Fruit fly (Drosophila melanogaster) whole organism, prepupa: ENCODE measurements around the gene CG31465.

ENCODE experiments used
- CG10669 ChIP-seq: fragments of 200-800 bp; sonication (Bioruptor generic); optimal IDR thresholded peaks from 3 replicates; lab custom pipeline; 2018; ENCODE audit warnings: missing biosample characterization, mild to moderate bottlenecking, missing genetic modification characterization, moderate library complexity
- CG11294 ChIP-seq: fragments of 200-800 bp; sonication (Bioruptor generic); IDR thresholded peaks from 2 replicates; pipeline ENCODE4 v1.3.6; 2022; ENCODE audit warnings: missing biosample characterization, missing genetic modification characterization
- CG11902 ChIP-seq: fragments of 200-800 bp; sonication (Bioruptor generic); optimal IDR thresholded peaks from 3 replicates; lab custom pipeline; 2016; ENCODE audit warnings: missing biosample characterization, missing genetic modification characterization
- CG16779 ChIP-seq: fragments of 200-800 bp; sonication (Bioruptor generic); optimal IDR thresholded peaks from 3 replicates; lab custom pipeline; 2017; ENCODE audit warnings: missing biosample characterization, mild to moderate bottlenecking, missing genetic modification characterization
- CG3032 ChIP-seq: fragments of 200-800 bp; optimal IDR thresholded peaks from 2 replicates; lab custom pipeline; 2019; ENCODE audit warnings: missing biosample characterization, mild to moderate bottlenecking, missing genetic modification characterization, moderate library complexity
- CG4318 ChIP-seq: fragments of 200-800 bp; sonication (Bioruptor generic); optimal IDR thresholded peaks from 3 replicates; lab custom pipeline; 2017; ENCODE audit warnings: missing biosample characterization, mild to moderate bottlenecking, missing genetic modification characterization
- CG6163 ChIP-seq: fragments of 200-800 bp; sonication (Bioruptor generic); IDR thresholded peaks from 3 replicates; pipeline ENCODE4 v1.3.6; 2022; ENCODE audit warnings: missing biosample characterization, missing genetic modification characterization
- CG6276 ChIP-seq: fragments of 200-800 bp; sonication (Bioruptor generic); optimal IDR thresholded peaks from 2 replicates; lab custom pipeline; 2017; ENCODE audit warnings: missing biosample characterization, mild to moderate bottlenecking, missing genetic modification characterization
- CG6808 ChIP-seq: fragments of 200-800 bp; sonication (Bioruptor generic); optimal IDR thresholded peaks from 3 replicates; lab custom pipeline; 2017; ENCODE audit warnings: missing biosample characterization, missing genetic modification characterization, mild to moderate bottlenecking, moderate library complexity, missing genetic modification reagents
- CG6854 ChIP-seq: fragments of 200-800 bp; sonication (Bioruptor generic); optimal IDR thresholded peaks from 2 replicates; lab custom pipeline; 2017; ENCODE audit warnings: missing biosample characterization, mild to moderate bottlenecking, missing genetic modification characterization
- CG7368 ChIP-seq: fragments of 200-800 bp; sonication (Bioruptor generic); optimal IDR thresholded peaks from 3 replicates; lab custom pipeline; 2016; ENCODE audit warnings: missing biosample characterization, missing genetic modification characterization
- CG8119 ChIP-seq: fragments of 200-800 bp; sonication (Bioruptor generic); IDR thresholded peaks from 3 replicates; pipeline ENCODE4 v1.3.6; 2022; ENCODE audit warnings: missing biosample characterization, missing genetic modification characterization
- CG8632 ChIP-seq: fragments of 200-800 bp; sonication (Bioruptor generic); optimal IDR thresholded peaks from 3 replicates; lab custom pipeline; 2016; ENCODE audit warnings: missing biosample characterization, missing genetic modification characterization
- CG9139 ChIP-seq: fragments of 200-800 bp; sonication (Bioruptor generic); optimal IDR thresholded peaks from 3 replicates; lab custom pipeline; 2017; ENCODE audit warnings: missing biosample characterization, mild to moderate bottlenecking, missing genetic modification characterization
- Eip75B ChIP-seq: fragments of 200-800 bp; sonication (Bioruptor generic); optimal IDR thresholded peaks from 3 replicates; lab custom pipeline; 2016; ENCODE audit warnings: missing biosample characterization, missing genetic modification characterization
- Eip93F ChIP-seq: fragments of 200-800 bp; sonication (Bioruptor generic); optimal IDR thresholded peaks from 2 replicates; lab custom pipeline; 2016; ENCODE audit warnings: missing biosample characterization, mild to moderate bottlenecking, missing genetic modification characterization
- Ets21C ChIP-seq: fragments of 200-800 bp; sonication (Bioruptor generic); optimal IDR thresholded peaks from 3 replicates; lab custom pipeline; 2016; ENCODE audit warnings: missing biosample characterization, missing genetic modification characterization
- Ets96B ChIP-seq: fragments of 200-800 bp; optimal IDR thresholded peaks from 2 replicates; lab custom pipeline; 2019; ENCODE audit warnings: missing biosample characterization, mild to moderate bottlenecking, missing genetic modification characterization, moderate library complexity
- Gug ChIP-seq: fragments of 200-800 bp; sonication (Bioruptor generic); IDR thresholded peaks from 2 replicates; pipeline ENCODE4 v1.3.6; 2022; ENCODE audit warnings: missing biosample characterization, missing genetic modification characterization
- Hr38 ChIP-seq: sonication (Bioruptor generic); optimal IDR thresholded peaks from 2 replicates; lab custom pipeline; 2016; ENCODE audit warnings: missing biosample characterization, missing genetic modification characterization
- Hr39 ChIP-seq: fragments of 200-800 bp; sonication (Bioruptor generic); optimal IDR thresholded peaks from 2 replicates; lab custom pipeline; 2016; ENCODE audit warnings: missing biosample characterization, missing genetic modification characterization
- Hr4 ChIP-seq: fragments of 200-800 bp; sonication (Bioruptor generic); optimal IDR thresholded peaks from 3 replicates; lab custom pipeline; 2016; ENCODE audit warnings: missing biosample characterization, missing genetic modification characterization
- Lpt ChIP-seq: fragments of 200-800 bp; sonication (Bioruptor generic); optimal IDR thresholded peaks from 3 replicates; lab custom pipeline; 2016; ENCODE audit warnings: missing biosample characterization, missing genetic modification characterization
- OdsH ChIP-seq: fragments of 200-800 bp; sonication (Bioruptor generic); optimal IDR thresholded peaks from 3 replicates; lab custom pipeline; 2016; ENCODE audit warnings: missing biosample characterization, missing genetic modification characterization
- Smox ChIP-seq: fragments of 200-800 bp; sonication (Bioruptor generic); optimal IDR thresholded peaks from 3 replicates; lab custom pipeline; 2016; ENCODE audit warnings: missing biosample characterization, missing genetic modification characterization
- Sox102F ChIP-seq: fragments of 200-800 bp; sonication (Bioruptor generic); optimal IDR thresholded peaks from 2 replicates; lab custom pipeline; 2016; ENCODE audit warnings: missing biosample characterization, mild to moderate bottlenecking, missing genetic modification characterization
- Sox14 ChIP-seq: fragments of 200-800 bp; sonication (Bioruptor generic); optimal IDR thresholded peaks from 3 replicates; lab custom pipeline; 2016; ENCODE audit warnings: missing biosample characterization, missing genetic modification characterization
- Sox15 ChIP-seq: fragments of 200-800 bp; sonication (Bioruptor generic); optimal IDR thresholded peaks from 3 replicates; lab custom pipeline; 2016; ENCODE audit warnings: missing biosample characterization, missing genetic modification characterization
- acj6 ChIP-seq: fragments of 200-800 bp; sonication (Bioruptor generic); optimal IDR thresholded peaks from 3 replicates; lab custom pipeline; 2016; ENCODE audit warnings: missing biosample characterization, missing genetic modification characterization
- cyc ChIP-seq: fragments of 200-800 bp; sonication (Bioruptor generic); optimal IDR thresholded peaks from 3 replicates; lab custom pipeline; 2016; ENCODE audit warnings: missing biosample characterization, missing genetic modification characterization
- dac ChIP-seq: fragments of 200-800 bp; sonication (Bioruptor generic); optimal IDR thresholded peaks from 2 replicates; lab custom pipeline; 2017; ENCODE audit warnings: missing biosample characterization, mild to moderate bottlenecking, missing genetic modification characterization
- dsx ChIP-seq: fragments of 200-800 bp; optimal IDR thresholded peaks from 3 replicates; lab custom pipeline; 2019; ENCODE audit warnings: missing biosample characterization, mild to moderate bottlenecking, missing genetic modification characterization, moderate library complexity; ENCODE audit not compliant: poor library complexity, severe bottlenecking
- eg ChIP-seq: fragments of 200-800 bp; sonication (Bioruptor generic); IDR thresholded peaks from 3 replicates; pipeline ENCODE4 v1.3.6; 2022; ENCODE audit warnings: missing biosample characterization, missing genetic modification characterization
- fd59A ChIP-seq: fragments of 200-800 bp; sonication (Bioruptor generic); optimal IDR thresholded peaks from 2 replicates; lab custom pipeline; 2017; ENCODE audit warnings: missing biosample characterization, mild to moderate bottlenecking, missing genetic modification characterization, missing genetic modification reagents
- fd85E ChIP-seq: fragments of 200-800 bp; sonication (Bioruptor generic); optimal IDR thresholded peaks from 3 replicates; lab custom pipeline; 2016; ENCODE audit warnings: missing biosample characterization, missing genetic modification characterization
- fkh ChIP-seq: fragments of 200-800 bp; sonication (Bioruptor generic); optimal IDR thresholded peaks from 3 replicates; lab custom pipeline; 2017; ENCODE audit warnings: missing biosample characterization, mild to moderate bottlenecking, missing genetic modification characterization, moderate library complexity
- lz ChIP-seq: fragments of 200-800 bp; sonication (Bioruptor generic); optimal IDR thresholded peaks from 3 replicates; lab custom pipeline; 2016; ENCODE audit warnings: missing biosample characterization, missing genetic modification characterization
- pdm3 ChIP-seq: fragments of 200-800 bp; sonication (Bioruptor generic); optimal IDR thresholded peaks from 3 replicates; lab custom pipeline; 2016; ENCODE audit warnings: missing biosample characterization, missing genetic modification characterization
- salr ChIP-seq, 2 experiments: fragments of 200-800 bp; sonication (Bioruptor generic); optimal IDR thresholded peaks; 3 replicates each; lab custom pipeline; 2016 to 2018; ENCODE audit warnings: missing biosample characterization in 2 of 2, missing genetic modification characterization in 2 of 2, mild to moderate bottlenecking in 1 of 2
- svp ChIP-seq: fragments of 200-800 bp; sonication (Bioruptor generic); peaks from one replicate; lab custom pipeline; 2016; ENCODE audit warnings: missing biosample characterization, missing genetic modification characterization
- topi ChIP-seq: fragments of 200-800 bp; sonication (Bioruptor generic); optimal IDR thresholded peaks from 3 replicates; lab custom pipeline; 2016; ENCODE audit warnings: missing biosample characterization, missing genetic modification characterization
- vri ChIP-seq: fragments of 200-800 bp; sonication (Bioruptor generic); optimal IDR thresholded peaks from 3 replicates; lab custom pipeline; 2016; ENCODE audit warnings: missing biosample characterization, mild to moderate bottlenecking, missing genetic modification characterization

CG31465 gene

DNA sequence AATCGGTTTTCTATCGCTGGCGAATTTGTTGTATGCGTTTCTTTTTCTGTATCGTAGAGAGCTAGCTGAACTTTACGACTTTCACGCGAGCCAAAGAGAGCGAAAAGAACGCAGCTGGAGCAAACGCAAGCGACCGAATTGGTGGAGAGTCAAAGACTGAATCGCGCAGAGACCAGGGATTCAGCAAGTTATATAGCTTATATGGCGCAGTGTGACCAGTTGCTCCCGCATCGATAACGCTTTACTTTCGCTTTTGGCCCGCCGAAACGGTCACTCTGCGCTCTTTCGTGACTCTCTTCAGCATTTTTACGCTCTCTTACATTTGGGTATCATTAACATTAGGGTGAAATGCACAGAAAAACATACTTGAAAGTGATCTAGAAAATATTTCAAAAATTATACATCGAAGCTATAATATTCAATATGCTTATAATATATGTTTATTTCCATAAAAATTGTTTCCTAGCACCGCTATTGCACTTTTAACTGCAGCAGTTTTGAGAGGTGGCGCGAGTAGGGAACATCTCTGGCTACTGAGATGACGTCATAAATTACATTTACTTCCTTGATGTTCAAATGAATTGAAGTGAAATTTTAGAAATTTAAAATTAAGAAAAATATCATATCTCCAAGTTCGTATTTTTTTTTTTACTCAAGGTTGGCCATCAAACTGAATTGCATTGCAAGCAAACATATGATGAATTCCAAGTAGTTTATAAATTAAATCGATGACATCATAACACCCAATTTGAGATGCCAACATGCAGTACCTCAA, 24.3 kb upstream of the CG31465 start, which contains the start of gene glec (continued):
- TF ChIP-seq fd59A (GFP tag; lab: Kevin White, UChicago) (no peak), CG4318 (GFP tag; lab: Kevin White, UChicago) (peak; percentile 8), svp (peak; percentile 84), Gug (GFP tag; lab: Robert Waterston, UW) (no peak), Sox15 (GFP tag; lab: Kevin White, UChicago) (peak; percentile 11), Eip93F (peak; percentile 59), Sox102F (GFP tag; lab: Kevin White, UChicago) (peak; percentile 82), cyc (GFP tag; lab: Kevin White, UChicago) (no peak), Smox (GFP tag; lab: Kevin White, UChicago) (peak; percentile 77), dsx (GFP tag; lab: Kevin White, UChicago) (peak; percentile 29), CG8632 (no peak), CG8119 (GFP tag; lab: Robert Waterston, UW) (peak; percentile 64), CG6276 (GFP tag; lab: Kevin White, UChicago) (peak; percentile 14), CG11294 (GFP tag; lab: Robert Waterston, UW) (no peak), CG9139 (GFP tag; lab: Kevin White, UChicago) (no peak), Sox14 (GFP tag; lab: Kevin White, UChicago) (peak; percentile 62), dac (GFP tag; lab: Kevin White, UChicago) (peak; percentile 33), CG7368 (GFP tag; lab: Kevin White, UChicago) (no peak), Ets21C (no peak), acj6 (GFP tag; lab: Kevin White, UChicago) (peak; percentile 69), Lpt (peak; percentile 27), CG10669 (GFP tag; lab: Kevin White, UChicago) (no peak), OdsH (GFP tag; lab: Kevin White, UChicago) (peak; percentile 71), Hr4 (GFP tag; lab: Kevin White, UChicago) (peak; percentile 69), Hr38 (GFP tag; lab: Kevin White, UChicago) (no peak), CG6808 (no peak), eg (peak; percentile 65), CG16779 (tag; lab: Kevin White, UChicago) (peak; percentile 27), Eip75B (GFP tag; lab: Kevin White, UChicago) (peak; percentile 43), salr (GFP tag; optimal IDR thresholded peaks at IDR 0.05; lab: Kevin White, UChicago) (peak in 1 of 2 experiments; percentile 58), pdm3 (GFP tag; lab: Kevin White, UChicago) (peak; percentile 69), lz (GFP tag; lab: Kevin White, UChicago) (peak; percentile 3), vri (GFP tag; lab: Kevin White, UChicago) (peak; percentile 71), Hr39 (GFP tag; lab: Kevin White, UChicago) (peak; percentile 47), topi (peak; percentile 36), CG6854 (peak; percentile 77), Ets96B (tag; lab: Kevin White, UChicago) (no peak), CG3032 (tag; lab: Kevin White, UChicago) (no peak), fkh (GFP tag; lab: Kevin White, UChicago) (no peak), CG11902 (no peak)

DNA sequence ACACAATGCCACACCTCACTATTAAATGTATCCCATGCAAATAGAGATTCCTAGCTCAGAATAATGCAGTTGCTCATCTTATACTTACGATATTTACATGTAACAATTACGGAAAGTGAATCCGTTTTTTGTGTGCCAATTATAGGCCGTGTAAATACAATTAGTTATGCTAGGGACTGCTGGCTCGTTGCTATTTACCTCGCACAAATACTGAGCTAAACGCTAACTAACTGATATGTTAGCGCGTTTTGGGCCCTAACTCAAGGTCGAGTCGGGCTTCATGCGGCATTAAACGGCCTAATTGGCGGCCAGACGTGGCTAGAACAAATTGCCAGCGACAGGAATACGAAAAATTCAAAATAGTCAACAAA, 23.8 kb upstream of the CG31465 start:
- TF ChIP-seq CG6163 (no peak), fd85E (no peak), fkh (GFP tag; lab: Kevin White, UChicago) (peak; percentile 52), CG7368 (GFP tag; lab: Kevin White, UChicago) (no peak), fd59A (GFP tag; lab: Kevin White, UChicago) (no peak)
